Fruit fly (Drosophila melanogaster): ENCODE measurements around the gene CG46399.

The CG46399 gene

dm6 chrX:14882536-14883118 lies 23.6 kb downstream of the CG46399 start, which contains the start of the genes CG45064 and CG45065 (continued):
- TF ChIP-seq HmgZ (tag; optimal IDR thresholded peaks at IDR 0.05) (peak; percentile 61), mld (GFP tag; IDR thresholded peaks at IDR 0.05; ENCODE audit: partially characterized antibody) (no peak), Side (GFP tag; optimal IDR thresholded peaks at IDR 0.05) (peak; percentile 84), Chrac-16 (GFP tag; optimal IDR thresholded peaks at IDR 0.05) (peak; percentile 64), tna (GFP tag; IDR thresholded peaks at IDR 0.05; ENCODE audit: partially characterized antibody) (no peak), unpg (GFP tag; optimal IDR thresholded peaks at IDR 0.05) (peak; percentile 89), Hsf (GFP tag; optimal IDR thresholded peaks at IDR 0.05) (peak; percentile 78), ash1 (GFP tag; optimal IDR thresholded peaks at IDR 0.05) (no peak), CG1792 (GFP tag; optimal IDR thresholded peaks at IDR 0.05) (peak; percentile 77), chinmo (GFP tag; IDR thresholded peaks at IDR 0.05; ENCODE audit: partially characterized antibody) (no peak), C15 (GFP tag; IDR thresholded peaks at IDR 0.05) (no peak), CG17802 (tag; optimal IDR thresholded peaks at IDR 0.05) (peak; percentile 58), CG12104 (GFP tag; optimal IDR thresholded peaks at IDR 0.05) (peak; percentile 47), CG10959 (GFP tag; IDR thresholded peaks at IDR 0.05) (no peak), Nf-YC (tag; optimal IDR thresholded peaks at IDR 0.05) (peak; percentile 45), tll (GFP tag; optimal IDR thresholded peaks at IDR 0.05) (no peak), bsh (GFP tag; optimal IDR thresholded peaks at IDR 0.05) (peak in 1 of 2 experiments; percentile 94), Blimp-1 (GFP tag; optimal IDR thresholded peaks at IDR 0.05) (peak; percentile 100), grn (GFP tag; optimal IDR thresholded peaks at IDR 0.05) (peak; percentile 2), Deaf1 (tag; optimal IDR thresholded peaks at IDR 0.05) (peak; percentile 75), fru (optimal IDR thresholded peaks at IDR 0.05) (no peak), tio (GFP tag; optimal IDR thresholded peaks at IDR 0.05) (peak; percentile 61), trem (tag; optimal IDR thresholded peaks at IDR 0.05) (peak; percentile 61), CG34224 (GFP tag; IDR thresholded peaks at IDR 0.05; ENCODE audit: partially characterized antibody) (no peak), CG4360 (GFP tag; IDR thresholded peaks at IDR 0.05) (peak; percentile 48; the same call in 1 of the 2 replicates), CoRest (tag; optimal IDR thresholded peaks at IDR 0.05) (peak; percentile 86), CG11560 (tag; IDR thresholded peaks at IDR 0.05) (peak; percentile 55; the same call in 2 of the 3 replicates), CG3726 (GFP tag; IDR thresholded peaks at IDR 0.05) (peak; percentile 59; the same call in 2 of the 3 replicates), dm (GFP tag; optimal IDR thresholded peaks at IDR 0.05) (peak; percentile 38), BtbVII (GFP tag; optimal IDR thresholded peaks at IDR 0.05) (peak; percentile 66), CkIIα-i1 (GFP tag; IDR thresholded peaks at IDR 0.05) (no peak), CG9932 (GFP tag; IDR thresholded peaks at IDR 0.05) (peak; percentile 70), CG18619 (GFP tag; optimal IDR thresholded peaks at IDR 0.05) (peak; percentile 74), CG15479 (GFP tag; optimal IDR thresholded peaks at IDR 0.05) (no peak), zfh1 (GFP tag; IDR thresholded peaks at IDR 0.05) (peak; percentile 89), zen (tag; optimal IDR thresholded peaks at IDR 0.05) (no peak), TFAM (GFP tag; optimal IDR thresholded peaks at IDR 0.05) (no peak), CG4617 (GFP tag; optimal IDR thresholded peaks at IDR 0.05; ENCODE audit: borderline replicate concordance) (peak; percentile 16), Lim3 (GFP tag; IDR thresholded peaks at IDR 0.05) (peak; percentile 68), CG4730 (GFP tag; IDR thresholded peaks at IDR 0.05) (peak; percentile 73), hbn (GFP tag; IDR thresholded peaks at IDR 0.05; ENCODE audit: partially characterized antibody) (no peak), br (optimal IDR thresholded peaks at IDR 0.05) (no peak), zf30C (GFP tag; optimal IDR thresholded peaks at IDR 0.05) (peak; percentile 51), Trl (optimal IDR thresholded peaks at IDR 0.05) (no peak), Trl (GFP tag; optimal IDR thresholded peaks at IDR 0.05) (peak; percentile 79), dati (GFP tag; IDR thresholded peaks at IDR 0.05) (peak; percentile 67), chm (GFP tag; IDR thresholded peaks at IDR 0.05) (no peak), Ets97D (GFP tag; optimal IDR thresholded peaks at IDR 0.05) (peak; percentile 51), mam (GFP tag; optimal IDR thresholded peaks at IDR 0.05) (peak; percentile 83), CG17186 (GFP tag; optimal IDR thresholded peaks at IDR 0.05) (peak; percentile 20), Oli (tag; optimal IDR thresholded peaks at IDR 0.05) (peak; percentile 91)
